5 fruit fly cellular contexts compared by ENCODE assay signal in the genomic region with DNA sequence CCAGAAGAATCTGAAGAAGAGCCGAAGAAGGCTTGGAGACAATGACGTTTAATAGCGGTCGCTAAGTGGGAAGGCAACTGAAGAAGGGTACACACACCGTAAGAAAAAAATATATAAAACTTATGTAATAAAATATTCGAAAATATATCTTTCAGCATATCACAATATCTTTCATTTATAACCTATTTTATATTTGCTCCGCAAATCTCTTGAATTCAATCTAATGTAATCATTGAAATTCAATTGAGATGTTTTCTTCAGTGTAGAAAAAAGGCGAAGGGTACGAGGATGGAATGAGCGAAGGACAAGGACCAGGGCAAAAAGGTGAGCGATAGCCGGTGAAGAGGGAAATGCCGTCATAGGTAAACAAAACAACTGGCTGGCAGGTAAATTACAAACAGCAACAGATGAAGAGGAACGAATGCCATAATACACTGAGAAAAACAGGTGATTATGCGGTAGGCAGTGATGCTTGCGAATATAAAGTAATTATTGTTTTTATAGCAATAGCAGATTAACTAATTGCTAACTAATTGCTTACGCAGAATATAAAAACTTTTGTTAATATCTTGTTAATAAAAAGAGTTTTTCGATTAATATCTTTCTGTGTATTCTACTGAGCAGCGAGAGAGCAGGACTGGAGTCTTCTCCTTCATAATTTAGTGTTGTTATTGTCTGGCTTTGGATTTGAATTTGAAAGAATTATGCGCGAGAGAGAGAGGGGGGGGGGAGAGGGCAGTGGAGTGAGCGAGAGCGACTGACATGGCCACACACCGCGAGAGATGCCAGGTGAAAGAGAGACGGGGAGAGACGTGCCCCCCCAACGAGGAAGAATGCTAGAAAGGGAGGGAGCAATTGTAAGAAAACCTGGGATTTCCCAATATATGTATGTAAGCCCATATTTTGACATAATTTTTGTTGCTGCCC.
TF ChIP-seq lines count a peak whose summit lies in the region.

No protein-coding gene starts in this region.

- TF ChIP-seq CTCF in whole organism, embryonic (GFP tag; optimal IDR thresholded peaks at IDR 0.05; lab: Kevin White, UChicago) = no peak

TF ChIP-seq in whole organism, adult, 20 proteins besides CTCF, POLR2A, EP300 and RAD21 (continues in another document):
- TF ChIP-seq pad (GFP tag; optimal IDR thresholded peaks at IDR 0.05; lab: Kevin White, UChicago) (peak; percentile 32), CG33017 (tag; optimal IDR thresholded peaks at IDR 0.05; lab: Kevin White, UChicago) (no peak), Crg-1 (GFP tag; optimal IDR thresholded peaks at IDR 0.05; lab: Kevin White, UChicago) (no peak), CG5204 (GFP tag; optimal IDR thresholded peaks at IDR 0.05; lab: Kevin White, UChicago) (no peak), toe (GFP tag; optimal IDR thresholded peaks at IDR 0.05; lab: Kevin White, UChicago) (no peak), CG14711 (tag; optimal IDR thresholded peaks at IDR 0.05; lab: Kevin White, UChicago) (peak; percentile 21), cic (GFP tag; optimal IDR thresholded peaks at IDR 0.05; lab: Kevin White, UChicago) (no peak), CG11617 (GFP tag; optimal IDR thresholded peaks at IDR 0.05; lab: Kevin White, UChicago) (no peak), CG12768 (GFP tag; optimal IDR thresholded peaks at IDR 0.05; lab: Kevin White, UChicago) (no peak), ovo (GFP tag; optimal IDR thresholded peaks at IDR 0.05; lab: Kevin White, UChicago) (no peak), cnc (optimal IDR thresholded peaks at IDR 0.05; lab: Kevin White, UChicago) (no peak), tj (GFP tag; optimal IDR thresholded peaks at IDR 0.05; lab: Kevin White, UChicago) (no peak), kay (GFP tag; lab: Kevin White, UChicago; ENCODE audit: borderline replicate concordance) (no peak), CG7101 (tag; optimal IDR thresholded peaks at IDR 0.05; lab: Kevin White, UChicago) (peak; percentile 20), Clk (GFP tag; optimal IDR thresholded peaks at IDR 0.05; lab: Kevin White, UChicago) (no peak), Mnt (GFP tag; optimal IDR thresholded peaks at IDR 0.05; lab: Kevin White, UChicago) (no peak)

TF ChIP-seq in whole organism, embryonic, 481 proteins besides CTCF, POLR2A, EP300 and RAD21 (continues in another document):
- peak; percentile 76 for TF ChIP-seq NC2β (GFP tag; optimal IDR thresholded peaks at IDR 0.05; lab: Kevin White, UChicago)
- peak; percentile 83 for TF ChIP-seq CG13624 (GFP tag; optimal IDR thresholded peaks at IDR 0.05; lab: Kevin White, UChicago)
- peak; percentile 94 for TF ChIP-seq crol (GFP tag; IDR thresholded peaks at IDR 0.05; lab: Robert Waterston, UW)
- peak; percentile 17 for TF ChIP-seq abd-A (tag; optimal IDR thresholded peaks at IDR 0.05; lab: Kevin White, UChicago)
- TF ChIP-seq Hr78 (GFP tag; optimal IDR thresholded peaks at IDR 0.05; lab: Kevin White, UChicago) = peak in 1 of 2 experiments; percentile 39
- TF ChIP-seq ato (GFP tag; IDR thresholded peaks at IDR 0.05; lab: Robert Waterston, UW; ENCODE audit: partially characterized antibody) = no peak
- TF ChIP-seq lov (optimal IDR thresholded peaks at IDR 0.05; lab: Kevin White, UChicago) = no peak
- peak; percentile 89 for TF ChIP-seq lov (GFP tag; IDR thresholded peaks at IDR 0.05; lab: Robert Waterston, UW)
- peak; percentile 44 for TF ChIP-seq eyg (GFP tag; optimal IDR thresholded peaks at IDR 0.05; lab: Kevin White, UChicago)
- TF ChIP-seq CG6813 (GFP tag; optimal IDR thresholded peaks at IDR 0.05; lab: Kevin White, UChicago) = peak; percentile 60
- peak; percentile 84 for TF ChIP-seq CG1832 (GFP tag; optimal IDR thresholded peaks at IDR 0.05; lab: Kevin White, UChicago)
- TF ChIP-seq PHDP (tag; optimal IDR thresholded peaks at IDR 0.05; lab: Kevin White, UChicago) = peak; percentile 61
- peak; percentile 77 for TF ChIP-seq CG11695 (GFP tag; IDR thresholded peaks at IDR 0.05; lab: Robert Waterston, UW)
- peak; percentile 47; the same call in 2 of the 3 replicates for TF ChIP-seq CG3726 (GFP tag; IDR thresholded peaks at IDR 0.05; lab: Robert Waterston, UW)
- peak; percentile 69 for TF ChIP-seq Abd-B (GFP tag; optimal IDR thresholded peaks at IDR 0.05; lab: Kevin White, UChicago)
- TF ChIP-seq HmgZ (tag; optimal IDR thresholded peaks at IDR 0.05; lab: Kevin White, UChicago) = peak; percentile 33

TF ChIP-seq in whole organism, prepupa, 60 proteins besides CTCF, POLR2A, EP300 and RAD21 (continues in another document):
- TF ChIP-seq Sox102F (GFP tag; optimal IDR thresholded peaks at IDR 0.05; lab: Kevin White, UChicago) = peak; percentile 51
- peak; percentile 54 for TF ChIP-seq CG15336 (GFP tag; IDR thresholded peaks at IDR 0.05; lab: Robert Waterston, UW)
- TF ChIP-seq CG11762 (GFP tag; optimal IDR thresholded peaks at IDR 0.05; lab: Kevin White, UChicago; ENCODE audit: insufficient read depth) = peak; percentile 74
- peak; percentile 91 for TF ChIP-seq CG6163 (GFP tag; IDR thresholded peaks at IDR 0.05; lab: Robert Waterston, UW)
- no peak for TF ChIP-seq CG6854 (GFP tag; optimal IDR thresholded peaks at IDR 0.05; lab: Kevin White, UChicago)
- TF ChIP-seq Hr38 (GFP tag; optimal IDR thresholded peaks at IDR 0.05; lab: Kevin White, UChicago) = no peak
- peak; percentile 86 for TF ChIP-seq acj6 (GFP tag; optimal IDR thresholded peaks at IDR 0.05; lab: Kevin White, UChicago)
- peak; percentile 77 for TF ChIP-seq fd59A (GFP tag; optimal IDR thresholded peaks at IDR 0.05; lab: Kevin White, UChicago)
- TF ChIP-seq CG10631 (GFP tag; optimal IDR thresholded peaks at IDR 0.05; lab: Kevin White, UChicago) = peak; percentile 77
- peak; percentile 76 for TF ChIP-seq Met (GFP tag; optimal IDR thresholded peaks at IDR 0.05; lab: Kevin White, UChicago)
- TF ChIP-seq dac (GFP tag; optimal IDR thresholded peaks at IDR 0.05; lab: Kevin White, UChicago) = no peak
- peak; percentile 68 for TF ChIP-seq CG16779 (tag; optimal IDR thresholded peaks at IDR 0.05; lab: Kevin White, UChicago)
- peak; percentile 74 for TF ChIP-seq lz (GFP tag; optimal IDR thresholded peaks at IDR 0.05; lab: Kevin White, UChicago)
- TF ChIP-seq CG8319 (GFP tag; optimal IDR thresholded peaks at IDR 0.05; lab: Kevin White, UChicago) = peak; percentile 45
- peak; percentile 62 for TF ChIP-seq CG6792 (GFP tag; optimal IDR thresholded peaks at IDR 0.05; lab: Kevin White, UChicago)
- peak; percentile 67 for TF ChIP-seq CG31627 (GFP tag; optimal IDR thresholded peaks at IDR 0.05; lab: Kevin White, UChicago)
- TF ChIP-seq CG10669 (GFP tag; optimal IDR thresholded peaks at IDR 0.05; lab: Kevin White, UChicago) = peak; percentile 80

TF ChIP-seq in whole organism, pupa, 21 proteins besides CTCF, POLR2A, EP300 and RAD21 (continues in another document):
- TF ChIP-seq Snoo (tag; optimal IDR thresholded peaks at IDR 0.05; lab: Kevin White, UChicago) (peak; percentile 61), CG4496 (GFP tag; IDR thresholded peaks at IDR 0.05; lab: Robert Waterston, UW) (peak; percentile 84), CG10348 (GFP tag; IDR thresholded peaks at IDR 0.05; lab: Robert Waterston, UW) (no peak), D1 (tag; optimal IDR thresholded peaks at IDR 0.05; lab: Kevin White, UChicago) (peak; percentile 69), CG9948 (tag; optimal IDR thresholded peaks at IDR 0.05; lab: Kevin White, UChicago) (peak; percentile 81), CG32121 (GFP tag; IDR thresholded peaks at IDR 0.05; lab: Robert Waterston, UW) (peak; percentile 32; the same call in 1 of the 2 replicates), Ets98B (GFP tag; IDR thresholded peaks at IDR 0.05; lab: Robert Waterston, UW) (peak; percentile 51; the same call in 1 of the 2 replicates), CG15710 (tag; optimal IDR thresholded peaks at IDR 0.05; lab: Kevin White, UChicago) (peak; percentile 91), CG13204 (GFP tag; optimal IDR thresholded peaks at IDR 0.05; lab: Kevin White, UChicago) (peak; percentile 79), fd96Ca (GFP tag; IDR thresholded peaks at IDR 0.05; lab: Robert Waterston, UW) (peak; percentile 11; the same call in 1 of the 3 replicates), Pif1B (GFP tag; optimal IDR thresholded peaks at IDR 0.05; lab: Kevin White, UChicago) (peak; percentile 81), rn (GFP tag; IDR thresholded peaks at IDR 0.05; lab: Robert Waterston, UW) (no peak), CG17806 (tag; optimal IDR thresholded peaks at IDR 0.05; lab: Kevin White, UChicago) (peak; percentile 69), CG14655 (GFP tag; optimal IDR thresholded peaks at IDR 0.05; lab: Kevin White, UChicago) (peak; percentile 83), CG8159 (tag; optimal IDR thresholded peaks at IDR 0.05; lab: Kevin White, UChicago) (peak; percentile 90), CG8301 (tag; optimal IDR thresholded peaks at IDR 0.05; lab: Kevin White, UChicago) (peak; percentile 67), Pif1A (GFP tag; optimal IDR thresholded peaks at IDR 0.05; lab: Kevin White, UChicago) (peak; percentile 85)

TF ChIP-seq in whole organism, wandering third instar larva, 38 proteins besides CTCF, POLR2A, EP300 and RAD21 (continues in another document):
- TF ChIP-seq Jra (GFP tag; optimal IDR thresholded peaks at IDR 0.05; lab: Kevin White, UChicago) (peak; percentile 62), brk (GFP tag; optimal IDR thresholded peaks at IDR 0.05; lab: Kevin White, UChicago) (peak; percentile 70), lola (GFP tag; optimal IDR thresholded peaks at IDR 0.05; lab: Kevin White, UChicago) (no peak), Hnf4 (GFP tag; optimal IDR thresholded peaks at IDR 0.05; lab: Kevin White, UChicago) (peak; percentile 73), jim (GFP tag; optimal IDR thresholded peaks at IDR 0.05; lab: Kevin White, UChicago) (no peak), CG32264 (GFP tag; optimal IDR thresholded peaks at IDR 0.05; lab: Kevin White, UChicago) (peak; percentile 37), HLH106 (tag; optimal IDR thresholded peaks at IDR 0.05; lab: Kevin White, UChicago) (peak; percentile 90), ey (GFP tag; optimal IDR thresholded peaks at IDR 0.05; lab: Kevin White, UChicago) (peak; percentile 85), CrebA (GFP tag; optimal IDR thresholded peaks at IDR 0.05; lab: Kevin White, UChicago; ENCODE audit: borderline replicate concordance) (peak; percentile 45), tai (GFP tag; optimal IDR thresholded peaks at IDR 0.05; lab: Kevin White, UChicago) (peak; percentile 65), pan (optimal IDR thresholded peaks at IDR 0.05; lab: Kevin White, UChicago) (no peak), Vsx2 (GFP tag; optimal IDR thresholded peaks at IDR 0.05; lab: Kevin White, UChicago; ENCODE audit: partially characterized antibody) (no peak), woc (GFP tag; optimal IDR thresholded peaks at IDR 0.05; lab: Kevin White, UChicago) (peak; percentile 81), rgr (GFP tag; optimal IDR thresholded peaks at IDR 0.05; lab: Kevin White, UChicago) (peak; percentile 81), psq (GFP tag; optimal IDR thresholded peaks at IDR 0.05; lab: Kevin White, UChicago) (peak; percentile 96), GATAd (GFP tag; optimal IDR thresholded peaks at IDR 0.05; lab: Kevin White, UChicago) (peak; percentile 14), h (GFP tag; optimal IDR thresholded peaks at IDR 0.05; lab: Kevin White, UChicago) (peak; percentile 90), Hr83 (GFP tag; optimal IDR thresholded peaks at IDR 0.05; lab: Kevin White, UChicago; ENCODE audit: poor library complexity, severe bottlenecking) (peak; percentile 5), dmrt93B (GFP tag; optimal IDR thresholded peaks at IDR 0.05; lab: Kevin White, UChicago) (peak; percentile 82)
